Fruit fly (Drosophila melanogaster) whole organism, embryonic: ENCODE data around the gene SPH93.

Experiments
- CG6854 ChIP-seq: fragments of 200-800 bp; sonication (Bioruptor generic); optimal IDR thresholded peaks from 3 replicates; lab custom pipeline; 2017; ENCODE audit warnings: missing biosample characterization, mild to moderate bottlenecking, missing genetic modification characterization
- CG8765 ChIP-seq: fragments of 200-800 bp; sonication (Bioruptor generic); IDR thresholded peaks from 2 replicates; pipeline ENCODE4 v1.3.6; 2022; ENCODE audit warnings: missing biosample characterization, missing genetic modification characterization
- bcd ChIP-seq: fragments of 200-800 bp; sonication (Bioruptor generic); optimal IDR thresholded peaks from 2 replicates; lab custom pipeline; 2017; ENCODE audit warnings: missing biosample characterization, mild to moderate bottlenecking, missing genetic modification characterization
- odd ChIP-seq: fragments of 200-800 bp; sonication (Bioruptor generic); optimal IDR thresholded peaks from 2 replicates; lab custom pipeline; 2017; ENCODE audit warnings: missing biosample characterization, mild to moderate bottlenecking, missing genetic modification characterization
- zen ChIP-seq: fragments of 200-800 bp; sonication (Bioruptor generic); optimal IDR thresholded peaks from 3 replicates; lab custom pipeline; 2018; ENCODE audit warnings: missing biosample characterization, mild to moderate bottlenecking, missing genetic modification characterization, moderate library complexity

dm6 chr2L:17448435-17448834 is 7.3 kb downstream of the SPH93 start:
- no peak for TF ChIP-seq bcd (GFP tag; lab: Kevin White, UChicago)
- no peak for TF ChIP-seq CG8765 (GFP tag; lab: Robert Waterston, UW)
- TF ChIP-seq CG6854, result no peak
- TF ChIP-seq odd, result no peak
- TF ChIP-seq zen (tag; lab: Kevin White, UChicago), result no peak
